Worm (Caenorhabditis elegans): ENCODE data around the gene R12B2.8.

The R12B2.8 gene

ce11 chrIII:5871760-5872159, 48.0 kb downstream of the R12B2.8 start, which contains the start of the genes F01F1.11 and F01F1.3 (continued):
- TF ChIP-seq nhr-77 (tag; optimal IDR thresholded peaks at IDR 0.05) (no peak), pqm-1 (tag; optimal IDR thresholded peaks at IDR 0.05) (peak; percentile 28), nhr-237 (tag; optimal IDR thresholded peaks at IDR 0.05) (no peak), elt-2 (tag; optimal IDR thresholded peaks at IDR 0.05) (peak; percentile 13), fos-1 (tag; optimal IDR thresholded peaks at IDR 0.05) (no peak), ama-1 (optimal IDR thresholded peaks at IDR 0.05) (no peak), ztf-11 (tag; optimal IDR thresholded peaks at IDR 0.05) (no peak), elt-1 (tag; optimal IDR thresholded peaks at IDR 0.05) (no peak), nfya-1 (tag; optimal IDR thresholded peaks at IDR 0.05; ENCODE audit: insufficient read depth) (peak; percentile 80)

DNA sequence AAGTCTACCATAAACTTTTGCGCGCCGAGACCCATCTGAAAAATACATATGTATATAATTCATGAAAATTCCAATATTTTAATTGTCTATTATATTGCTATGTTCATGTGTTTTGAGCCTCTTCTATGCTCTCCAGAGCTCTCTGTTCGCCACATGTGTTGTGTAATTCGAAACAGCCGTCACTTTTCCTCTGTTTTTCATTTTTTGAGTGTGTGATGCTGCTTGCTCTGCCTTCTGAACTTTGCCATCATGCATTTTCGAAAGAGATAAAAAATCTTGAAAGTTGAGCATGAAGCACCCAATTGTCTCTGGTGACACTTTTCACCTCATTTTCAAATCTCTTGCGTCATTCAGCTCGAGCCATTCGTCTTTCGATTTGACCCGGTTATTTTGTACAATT, 48.6 kb downstream of the R12B2.8 start:
- TF ChIP-seq egl-5 (tag; optimal IDR thresholded peaks at IDR 0.05) (peak; percentile 49), eor-1 (tag; optimal IDR thresholded peaks at IDR 0.05) (no peak)

DNA sequence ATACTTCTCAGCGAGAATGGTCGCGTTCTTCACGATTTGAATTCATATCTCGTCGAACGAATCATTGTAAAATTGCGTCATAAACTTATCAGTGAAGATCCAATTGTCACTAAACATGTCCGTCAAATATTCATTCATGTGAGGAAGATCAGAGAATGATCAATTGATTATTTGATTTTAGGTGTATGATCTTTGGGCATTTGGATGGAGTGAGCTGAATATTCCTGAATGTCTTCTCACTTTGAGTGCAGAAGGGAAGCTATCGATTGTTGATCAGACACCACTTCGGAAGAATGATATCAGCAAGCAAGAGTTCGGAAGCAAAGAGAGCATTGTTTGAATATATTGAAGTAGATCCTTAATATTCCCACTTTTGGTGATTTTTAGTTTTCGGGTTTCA, 50.5 kb downstream of the R12B2.8 start:
- no peak for TF ChIP-seq sea-2 (GFP tag; optimal IDR thresholded peaks at IDR 0.05)
- no peak for TF ChIP-seq ceh-9 (tag; optimal IDR thresholded peaks at IDR 0.05)
- peak; percentile 38 for TF ChIP-seq lsy-12 (tag; optimal IDR thresholded peaks at IDR 0.05)
- TF ChIP-seq egl-5 (tag; optimal IDR thresholded peaks at IDR 0.05): no peak
- no peak for TF ChIP-seq ceh-82 (tag; optimal IDR thresholded peaks at IDR 0.05)
- no peak for TF ChIP-seq hmg-11 (tag; optimal IDR thresholded peaks at IDR 0.05)
- TF ChIP-seq nhr-12 (tag; optimal IDR thresholded peaks at IDR 0.05): no peak
- no peak for TF ChIP-seq eor-1 (tag; optimal IDR thresholded peaks at IDR 0.05)
- TF ChIP-seq zag-1 (tag; optimal IDR thresholded peaks at IDR 0.05): no peak
- no peak for TF ChIP-seq lin-15B (tag; optimal IDR thresholded peaks at IDR 0.05)
- no peak for TF ChIP-seq skn-1 (tag; optimal IDR thresholded peaks at IDR 0.05)
- TF ChIP-seq ama-1 (optimal IDR thresholded peaks at IDR 0.05): peak; percentile 96
- peak; percentile 78 for TF ChIP-seq nhr-23 (tag; optimal IDR thresholded peaks at IDR 0.05)
- no peak for TF ChIP-seq mml-1 (tag; optimal IDR thresholded peaks at IDR 0.05)
- TF ChIP-seq fos-1 (tag; optimal IDR thresholded peaks at IDR 0.05): peak; percentile 5
- no peak for TF ChIP-seq daf-12 (tag; optimal IDR thresholded peaks at IDR 0.05)
- TF ChIP-seq elt-2 (tag; optimal IDR thresholded peaks at IDR 0.05): peak; percentile 41
- TF ChIP-seq nhr-67 (tag; optimal IDR thresholded peaks at IDR 0.05): no peak
- TF ChIP-seq nhr-25 (tag; optimal IDR thresholded peaks at IDR 0.05): peak; percentile 64
- no peak for TF ChIP-seq ZK546.5 (tag; optimal IDR thresholded peaks at IDR 0.05)
- no peak for TF ChIP-seq R02D3.7 (tag; optimal IDR thresholded peaks at IDR 0.05)
- no peak for TF ChIP-seq elt-1 (tag; optimal IDR thresholded peaks at IDR 0.05)
- TF ChIP-seq nhr-43 (tag; optimal IDR thresholded peaks at IDR 0.05; ENCODE audit: poor library complexity, severe bottlenecking): peak; percentile 92
- TF ChIP-seq tbx-2 (tag; optimal IDR thresholded peaks at IDR 0.05): no peak
- no peak for TF ChIP-seq unc-39 (tag; optimal IDR thresholded peaks at IDR 0.05)
- no peak for TF ChIP-seq ztf-11 (tag; optimal IDR thresholded peaks at IDR 0.05)
- TF ChIP-seq pqm-1 (tag; optimal IDR thresholded peaks at IDR 0.05): peak; percentile 8
- peak; percentile 14 for TF ChIP-seq ztf-4 (tag; optimal IDR thresholded peaks at IDR 0.05)
- TF ChIP-seq jun-1 (tag; optimal IDR thresholded peaks at IDR 0.05): peak; percentile 48
- TF ChIP-seq aly-2 (tag; optimal IDR thresholded peaks at IDR 0.05): no peak
- no peak for TF ChIP-seq nhr-11 (tag; optimal IDR thresholded peaks at IDR 0.05)
- TF ChIP-seq pha-4 (tag; optimal IDR thresholded peaks at IDR 0.05): no peak
- peak; percentile 66 for TF ChIP-seq unc-62 (GFP tag; optimal IDR thresholded peaks at IDR 0.05)
- no peak for TF ChIP-seq nhr-77 (tag; optimal IDR thresholded peaks at IDR 0.05)
- no peak for TF ChIP-seq fkh-2 (tag; optimal IDR thresholded peaks at IDR 0.05)
- TF ChIP-seq fkh-10 (GFP tag; optimal IDR thresholded peaks at IDR 0.05): no peak
- no peak for TF ChIP-seq mdl-1 (tag; optimal IDR thresholded peaks at IDR 0.05)
- TF ChIP-seq egl-27 (tag; optimal IDR thresholded peaks at IDR 0.05): no peak
- TF ChIP-seq lin-39 (tag; optimal IDR thresholded peaks at IDR 0.05): no peak
- TF ChIP-seq snpc-4 (tag; optimal IDR thresholded peaks at IDR 0.05): no peak
- no peak for TF ChIP-seq ceh-28 (tag; optimal IDR thresholded peaks at IDR 0.05)
- TF ChIP-seq nhr-28 (tag; optimal IDR thresholded peaks at IDR 0.05): no peak
- TF ChIP-seq elt-3 (tag; optimal IDR thresholded peaks at IDR 0.05): peak; percentile 17 to 83 (median 76)
- no peak for TF ChIP-seq nfya-1 (tag; optimal IDR thresholded peaks at IDR 0.05; ENCODE audit: insufficient read depth)
- TF ChIP-seq nhr-76 (tag; optimal IDR thresholded peaks at IDR 0.05): peak; percentile 5
- no peak for TF ChIP-seq ceh-16 (tag; optimal IDR thresholded peaks at IDR 0.05)
- TF ChIP-seq nhr-237 (tag; optimal IDR thresholded peaks at IDR 0.05): no peak

Measured in whole organism, L3 larva.